Worm (Caenorhabditis elegans) whole organism, L1 larva: ENCODE data around the gene gst-44.

Experiments used
- C04F5.9 ChIP-seq: sonication (generic microtip); optimal IDR thresholded peaks from 2 replicates; lab custom pipeline; 2016; ENCODE audit warnings: missing genetic modification characterization, missing compliant biosample characterization
- F16B12.6 ChIP-seq: fragments of 150-350 bp; optimal IDR thresholded peaks from 2 replicates; lab custom pipeline; 2014; ENCODE audit warnings: missing biosample characterization, missing genetic modification characterization
- alr-1 ChIP-seq: fragments of 200-800 bp; sonication (Bioruptor generic); optimal IDR thresholded peaks from 2 replicates; lab custom pipeline; 2018; ENCODE audit warnings: borderline replicate concordance, mild to moderate bottlenecking, missing genetic modification characterization, missing compliant biosample characterization
- aly-2 ChIP-seq: fragments of 150-350 bp; optimal IDR thresholded peaks from 2 replicates; lab custom pipeline; 2014; ENCODE audit warnings: missing biosample characterization, missing genetic modification characterization
- blmp-1 ChIP-seq: fragments of 150-350 bp; optimal IDR thresholded peaks from 2 replicates; lab custom pipeline; 2014; ENCODE audit warnings: missing biosample characterization, missing genetic modification characterization
- ceh-63 ChIP-seq: fragments of 200-800 bp; sonication (Bioruptor generic); optimal IDR thresholded peaks from 2 replicates; lab custom pipeline; 2018; ENCODE audit warnings: mild to moderate bottlenecking, missing genetic modification characterization, missing compliant biosample characterization
- ceh-8 ChIP-seq: fragments of 200-800 bp; sonication (Bioruptor generic); optimal IDR thresholded peaks from 2 replicates; lab custom pipeline; 2018; ENCODE audit warnings: mild to moderate bottlenecking, missing genetic modification characterization, moderate library complexity, missing compliant biosample characterization
- ceh-82 ChIP-seq, 3 experiments: fragments of 150-350 bp in 1 of 3; sonication (generic microtip) in 2 of 3; optimal IDR thresholded peaks; 2 replicates each; lab custom pipeline; 2014 to 2017; ENCODE audit warnings: missing biosample characterization in 3 of 3, missing genetic modification characterization in 3 of 3
- ceh-88 ChIP-seq: fragments of 200-800 bp; sonication (Bioruptor generic); IDR thresholded peaks from 2 replicates; pipeline ENCODE4 v1.3.6; 2022; ENCODE audit warnings: missing genetic modification characterization, missing compliant biosample characterization
- dpl-1 ChIP-seq, 3 experiments: fragments of 150-350 bp in 2 of 3; sonication (generic microtip) in 1 of 3; optimal IDR thresholded peaks; 2 replicates each; lab custom pipeline; 2014 to 2017; ENCODE audit warnings: missing biosample characterization in 3 of 3, missing genetic modification characterization in 3 of 3, missing genetic modification reagents in 3 of 3
- efl-1 ChIP-seq, 4 experiments: fragments of 150-350 bp; optimal IDR thresholded peaks in 3 of 4; peaks in 1 of 4; 1 replicate in 1 of 4; 2 replicates in 3 of 4; lab custom pipeline; 2014; ENCODE audit warnings: missing biosample characterization in 2 of 4, missing genetic modification characterization in 2 of 4, missing genetic modification reagents in 2 of 4
- egl-27 ChIP-seq, 2 experiments: fragments of 150-350 bp in 1 of 2; sonication (generic microtip); optimal IDR thresholded peaks; 3 replicates each; lab custom pipeline; 2017 to 2018; ENCODE audit warnings: missing biosample characterization in 2 of 2, missing genetic modification characterization in 2 of 2, missing genetic modification reagents in 2 of 2
- elt-3 ChIP-seq, 6 experiments: fragments of 150-350 bp in 1 of 6; sonication (generic microtip); optimal IDR thresholded peaks; 2 replicates each; lab custom pipeline; 2017 to 2018; ENCODE audit warnings: missing biosample characterization in 6 of 6, missing genetic modification characterization in 6 of 6, inconsistent platforms in 1 of 6
- ets-5 ChIP-seq: fragments of 200-800 bp; sonication (Bioruptor generic); IDR thresholded peaks from 2 replicates; pipeline ENCODE4 v1.3.6; 2022; ENCODE audit warnings: missing genetic modification characterization, missing compliant biosample characterization
- fkh-4 ChIP-seq: sonication (generic microtip); optimal IDR thresholded peaks from 2 replicates; lab custom pipeline; 2016; ENCODE audit warnings: missing compliant biosample characterization, missing genetic modification characterization, borderline replicate concordance
- fos-1 ChIP-seq: fragments of 150-350 bp; optimal IDR thresholded peaks from 2 replicates; lab custom pipeline; 2014; ENCODE audit warnings: missing biosample characterization, missing genetic modification characterization
- grh-1 ChIP-seq: fragments of 200-800 bp; sonication (Bioruptor generic); IDR thresholded peaks from 2 replicates; pipeline ENCODE4 v1.3.6; 2022; ENCODE audit warnings: missing genetic modification reagents, missing genetic modification characterization, missing compliant biosample characterization
- hpl-2 ChIP-seq: fragments of 150-350 bp; optimal IDR thresholded peaks from 2 replicates; lab custom pipeline; 2014; ENCODE audit warnings: missing biosample characterization, missing genetic modification reagents, missing genetic modification characterization
- jun-1 ChIP-seq: fragments of 150-350 bp; optimal IDR thresholded peaks from 2 replicates; lab custom pipeline; 2014; ENCODE audit warnings: missing biosample characterization, missing genetic modification reagents, missing genetic modification characterization
- lin-39 ChIP-seq: fragments of 150-350 bp; optimal IDR thresholded peaks from 2 replicates; lab custom pipeline; 2014; ENCODE audit warnings: missing biosample characterization, missing genetic modification reagents, missing genetic modification characterization
- lir-3 ChIP-seq: sonication (generic microtip); optimal IDR thresholded peaks from 2 replicates; lab custom pipeline; 2016; ENCODE audit warnings: mild to moderate bottlenecking, missing genetic modification characterization, moderate library complexity, missing compliant biosample characterization; ENCODE audit not compliant: poor library complexity
- nhr-11 ChIP-seq: fragments of 150-350 bp; optimal IDR thresholded peaks from 2 replicates; lab custom pipeline; 2014; ENCODE audit warnings: missing biosample characterization, missing genetic modification characterization
- nhr-12 ChIP-seq: sonication (generic microtip); optimal IDR thresholded peaks from 2 replicates; lab custom pipeline; 2017; ENCODE audit warnings: missing biosample characterization, missing genetic modification characterization
- nhr-19 ChIP-seq: fragments of 200-800 bp; sonication (Bioruptor generic); conservative IDR thresholded peaks from 2 replicates; pipeline ENCODE4 v1.3.6; 2022; ENCODE audit warnings: missing genetic modification characterization, missing compliant biosample characterization
- nhr-20 ChIP-seq: sonication (generic microtip); optimal IDR thresholded peaks from 2 replicates; lab custom pipeline; 2016; ENCODE audit warnings: mild to moderate bottlenecking, missing genetic modification characterization, missing compliant biosample characterization
- nhr-28 ChIP-seq: fragments of 150-350 bp; optimal IDR thresholded peaks from 2 replicates; lab custom pipeline; 2014; ENCODE audit warnings: missing biosample characterization, missing genetic modification characterization
- nhr-71 ChIP-seq: sonication (generic microtip); optimal IDR thresholded peaks from 2 replicates; lab custom pipeline; 2016; ENCODE audit warnings: mild to moderate bottlenecking, missing genetic modification characterization, moderate library complexity, missing compliant biosample characterization
- pag-3 ChIP-seq: sonication (generic microtip); optimal IDR thresholded peaks from 2 replicates; lab custom pipeline; 2017; ENCODE audit warnings: missing genetic modification characterization, mild to moderate bottlenecking, missing compliant biosample characterization, antibody characterized with exemption, borderline replicate concordance; ENCODE audit not compliant: insufficient read depth
- pax-3 ChIP-seq: fragments of 200-800 bp; sonication (Bioruptor generic); optimal IDR thresholded peaks from 2 replicates; lab custom pipeline; 2018; ENCODE audit warnings: mild to moderate bottlenecking, missing genetic modification characterization, moderate library complexity, missing compliant biosample characterization
- pqm-1 ChIP-seq: sonication (generic microtip); optimal IDR thresholded peaks from 3 replicates; lab custom pipeline; 2017; ENCODE audit warnings: missing biosample characterization, missing genetic modification characterization
- skn-1 ChIP-seq: fragments of 150-350 bp; optimal IDR thresholded peaks from 2 replicates; lab custom pipeline; 2014; ENCODE audit warnings: missing biosample characterization, missing genetic modification characterization
- snpc-4 ChIP-seq: fragments of 150-350 bp; optimal IDR thresholded peaks from 2 replicates; lab custom pipeline; 2014; ENCODE audit warnings: missing biosample characterization, missing genetic modification characterization
- sptf-1 ChIP-seq: fragments of 150-350 bp; optimal IDR thresholded peaks from 2 replicates; lab custom pipeline; 2014; ENCODE audit warnings: missing biosample characterization, missing genetic modification characterization
- sup-37 ChIP-seq: fragments of 200-800 bp; sonication (Bioruptor generic); optimal IDR thresholded peaks from 2 replicates; lab custom pipeline; 2018; ENCODE audit warnings: mild to moderate bottlenecking, missing genetic modification characterization, missing compliant biosample characterization
- tbx-2 ChIP-seq: sonication (generic microtip); optimal IDR thresholded peaks from 2 replicates; lab custom pipeline; 2016; ENCODE audit warnings: missing genetic modification characterization, missing compliant biosample characterization
- tlp-1 ChIP-seq: fragments of 150-350 bp; optimal IDR thresholded peaks from 2 replicates; lab custom pipeline; 2014; ENCODE audit warnings: missing biosample characterization, missing genetic modification characterization
- unc-30 ChIP-seq: sonication (generic microtip); optimal IDR thresholded peaks from 2 replicates; lab custom pipeline; 2017; ENCODE audit warnings: missing biosample characterization, missing genetic modification characterization
- unc-62 ChIP-seq: fragments of 150-350 bp; optimal IDR thresholded peaks from 2 replicates; lab custom pipeline; 2014; ENCODE audit warnings: missing biosample characterization, missing genetic modification reagents, missing genetic modification characterization
- unc-98 ChIP-seq: fragments of 200-800 bp; sonication (Bioruptor generic); IDR thresholded peaks from 2 replicates; pipeline ENCODE4 v1.3.6; 2022; ENCODE audit warnings: missing genetic modification characterization, missing compliant biosample characterization
- vab-15 ChIP-seq: sonication (generic microtip); optimal IDR thresholded peaks from 2 replicates; lab custom pipeline; 2017; ENCODE audit warnings: missing genotype, mild to moderate bottlenecking, missing genetic modification characterization, missing compliant biosample characterization
- xbp-1 ChIP-seq: sonication (generic microtip); optimal IDR thresholded peaks from 2 replicates; lab custom pipeline; 2016; ENCODE audit warnings: missing genetic modification characterization, missing compliant biosample characterization
- zag-1 ChIP-seq: fragments of 150-350 bp; optimal IDR thresholded peaks from 2 replicates; lab custom pipeline; 2014; ENCODE audit warnings: missing biosample characterization, missing genetic modification characterization
- ztf-11 ChIP-seq, 2 experiments: sonication (generic microtip); optimal IDR thresholded peaks; 2 replicates each; lab custom pipeline; 2016 to 2017; ENCODE audit warnings: missing genetic modification characterization in 2 of 2, missing biosample characterization in 1 of 2, missing compliant biosample characterization in 1 of 2

Gene gst-44

DNA sequence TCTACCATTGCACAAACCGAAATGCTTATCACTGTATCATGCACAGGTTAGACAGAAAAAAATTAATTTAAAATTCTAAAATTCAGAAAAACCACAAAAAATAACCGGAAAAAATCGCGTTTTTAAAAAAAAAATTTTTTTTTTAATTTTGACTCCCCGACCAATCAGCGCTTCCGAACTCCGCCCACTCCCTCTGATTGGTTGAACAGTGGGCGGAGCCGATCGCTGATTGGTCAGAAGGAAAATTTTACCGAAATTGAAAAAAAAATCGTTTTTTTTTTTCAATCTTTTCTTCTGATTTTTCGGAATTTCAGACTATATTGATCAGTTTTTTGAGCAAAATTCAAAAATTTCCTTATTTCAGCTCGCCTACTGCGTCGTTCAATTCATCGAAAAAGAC is 29.3 kb upstream of the gst-44 start:
- no peak for TF ChIP-seq C04F5.9 (tag; lab: Kevin White, UChicago)
- TF ChIP-seq aly-2 (tag; lab: Kevin White, UChicago): no peak
- no peak for TF ChIP-seq fos-1 (tag; lab: Kevin White, UChicago)
- TF ChIP-seq lin-39 (tag; lab: Kevin White, UChicago): no peak
- TF ChIP-seq nhr-20 (tag; lab: Kevin White, UChicago): no peak
- no peak for TF ChIP-seq tlp-1 (tag; lab: Kevin White, UChicago)

DNA sequence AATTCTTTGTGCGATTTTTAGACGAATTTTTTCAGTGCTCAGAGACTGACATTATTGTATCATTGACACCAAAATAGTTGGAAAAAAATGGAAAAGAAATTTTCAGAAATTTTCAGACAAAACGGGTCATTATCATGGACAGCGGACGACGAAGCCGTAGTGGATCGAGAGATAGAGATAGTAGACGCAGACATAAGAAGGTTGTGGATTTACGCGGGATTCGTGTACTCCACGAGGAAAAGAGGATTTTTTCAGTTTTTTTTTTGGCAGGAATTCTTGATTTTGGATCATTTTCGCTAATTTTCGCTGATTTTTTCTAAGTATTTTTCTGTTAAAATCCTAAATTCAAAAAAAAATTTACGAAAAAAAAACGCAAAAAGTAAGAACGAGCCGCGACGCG is 23.1 kb upstream of the gst-44 start, which contains the start of gene W08G11.3:
W08G11.3 (plus strand) TSS at position 107 of the 400 bp plus-strand sequence.
- TF ChIP-seq pqm-1 (tag; lab: Kevin White, UChicago): no peak
- peak; percentile 2 for TF ChIP-seq nhr-71
- no peak for TF ChIP-seq sup-37 (GFP tag; lab: Kevin White, UChicago)
- TF ChIP-seq ceh-82 (tag; optimal IDR thresholded peaks at IDR 0.05; lab: Kevin White, UChicago): peak in 1 of 3 experiments; percentile 2
- TF ChIP-seq ets-5 (GFP tag; lab: Robert Waterston, UW): no peak
- TF ChIP-seq alr-1: no peak
- TF ChIP-seq unc-30 (tag; lab: Kevin White, UChicago): no peak
- TF ChIP-seq zag-1 (tag; lab: Kevin White, UChicago): no peak
- peak; percentile 40 for TF ChIP-seq aly-2 (tag; lab: Kevin White, UChicago)

DNA sequence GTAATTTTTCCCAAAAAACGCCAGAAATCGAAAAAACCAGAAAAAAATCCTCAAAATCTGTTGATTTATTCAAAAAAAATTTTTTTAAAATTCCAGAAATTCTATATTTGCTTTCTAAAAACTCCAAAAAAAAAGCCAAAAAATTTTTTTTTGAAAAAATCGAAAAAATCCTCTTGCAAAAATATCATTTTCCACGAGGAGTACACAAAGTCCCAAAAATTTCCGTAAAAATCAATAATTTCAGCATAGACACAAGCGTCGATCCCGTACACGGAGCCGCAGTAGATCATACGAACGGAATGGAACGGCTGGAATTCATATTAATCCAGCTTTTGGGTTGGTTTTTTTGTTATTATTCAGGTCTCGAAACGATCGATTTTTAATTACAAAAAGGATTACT is 22.5 kb upstream of the gst-44 start:
- TF ChIP-seq efl-1 (optimal IDR thresholded peaks at IDR 0.05; lab: Kevin White, UChicago): no peak
- TF ChIP-seq efl-1 (GFP tag; optimal IDR thresholded peaks at IDR 0.05 in 1 of 2; lab: Kevin White, UChicago): peak in 1 of 2 experiments; percentile 55
- no peak for TF ChIP-seq xbp-1
- TF ChIP-seq lir-3: no peak
- no peak for TF ChIP-seq alr-1
- TF ChIP-seq sptf-1: no peak
- TF ChIP-seq, all 84 proteins: peak for 1

DNA sequence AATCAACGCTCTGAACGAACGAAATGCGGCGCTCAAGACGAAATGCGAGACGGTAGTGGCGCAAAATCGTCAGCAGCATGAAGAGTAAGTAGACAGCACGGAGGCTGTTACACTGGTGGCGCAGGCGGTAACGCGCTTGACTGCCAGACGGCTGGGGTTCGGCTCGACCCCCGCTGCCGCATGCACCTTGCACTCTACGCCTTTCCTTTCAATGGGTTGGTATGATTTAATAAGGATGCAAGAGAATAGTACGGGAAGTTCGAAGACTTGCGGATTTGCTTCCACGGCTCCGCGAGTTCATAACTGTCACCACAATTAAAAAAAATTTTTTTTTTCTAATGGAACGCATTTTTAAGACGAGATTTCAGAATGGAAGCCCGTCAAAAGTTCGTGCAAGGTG is 20.7 kb upstream of the gst-44 start:
- TF ChIP-seq zag-1 (tag; lab: Kevin White, UChicago) (no peak), grh-1 (GFP tag; lab: Robert Waterston, UW) (0 out of 2 replicates have a peak, but pooled peaks have one; percentile 40), ztf-11 (tag; optimal IDR thresholded peaks at IDR 0.05; lab: Kevin White, UChicago) (peak in 1 of 2 experiments; percentile 50), egl-27 (tag; optimal IDR thresholded peaks at IDR 0.05; lab: Kevin White, UChicago) (no peak), lin-39 (tag; lab: Kevin White, UChicago) (peak; percentile 12), tbx-2 (tag; lab: Kevin White, UChicago) (peak; percentile 74), lir-3 (no peak), fkh-4 (tag; lab: Kevin White, UChicago) (no peak), nhr-12 (tag; lab: Kevin White, UChicago) (no peak), pax-3 (tag; lab: Kevin White, UChicago) (no peak), ceh-63 (GFP tag; lab: Kevin White, UChicago) (no peak), jun-1 (tag; lab: Kevin White, UChicago) (peak; percentile 10), efl-1 (optimal IDR thresholded peaks at IDR 0.05; lab: Kevin White, UChicago) (peak; percentile 62 to 66), efl-1 (GFP tag; optimal IDR thresholded peaks at IDR 0.05 in 1 of 2; lab: Kevin White, UChicago) (peak; percentile 48 to 92), elt-3 (tag; optimal IDR thresholded peaks at IDR 0.05; lab: Kevin White, UChicago) (peak in 1 of 6 experiments; percentile 32), blmp-1 (tag; lab: Kevin White, UChicago) (peak; percentile 3), hpl-2 (GFP tag; lab: Kevin White, UChicago) (no peak), pag-3 (tag; lab: Kevin White, UChicago) (no peak), unc-98 (no peak), ceh-88 (GFP tag; lab: Robert Waterston, UW) (no peak), nhr-28 (tag; lab: Kevin White, UChicago) (no peak), fos-1 (tag; lab: Kevin White, UChicago) (peak; percentile 20), unc-62 (GFP tag; lab: Kevin White, UChicago) (no peak), vab-15 (tag; lab: Kevin White, UChicago) (no peak), unc-30 (tag; lab: Kevin White, UChicago) (no peak), nhr-19 (peak; percentile 75), nhr-11 (tag; lab: Kevin White, UChicago) (no peak), sptf-1 (no peak), nhr-71 (peak; percentile 82), F16B12.6 (tag; lab: Kevin White, UChicago) (peak; percentile 7), tlp-1 (tag; lab: Kevin White, UChicago) (no peak), alr-1 (no peak), aly-2 (tag; lab: Kevin White, UChicago) (peak; percentile 22), ceh-8 (GFP tag; lab: Kevin White, UChicago) (peak; percentile 34), dpl-1 (GFP tag; optimal IDR thresholded peaks at IDR 0.05; lab: Kevin White, UChicago) (peak; percentile 18 to 55 (median 47)), skn-1 (tag; lab: Kevin White, UChicago) (peak; percentile 63), snpc-4 (tag; lab: Kevin White, UChicago) (peak; percentile 62)
